Fruit fly (Drosophila melanogaster): ENCODE results near the gene Dad.

Gene Dad

DNA sequence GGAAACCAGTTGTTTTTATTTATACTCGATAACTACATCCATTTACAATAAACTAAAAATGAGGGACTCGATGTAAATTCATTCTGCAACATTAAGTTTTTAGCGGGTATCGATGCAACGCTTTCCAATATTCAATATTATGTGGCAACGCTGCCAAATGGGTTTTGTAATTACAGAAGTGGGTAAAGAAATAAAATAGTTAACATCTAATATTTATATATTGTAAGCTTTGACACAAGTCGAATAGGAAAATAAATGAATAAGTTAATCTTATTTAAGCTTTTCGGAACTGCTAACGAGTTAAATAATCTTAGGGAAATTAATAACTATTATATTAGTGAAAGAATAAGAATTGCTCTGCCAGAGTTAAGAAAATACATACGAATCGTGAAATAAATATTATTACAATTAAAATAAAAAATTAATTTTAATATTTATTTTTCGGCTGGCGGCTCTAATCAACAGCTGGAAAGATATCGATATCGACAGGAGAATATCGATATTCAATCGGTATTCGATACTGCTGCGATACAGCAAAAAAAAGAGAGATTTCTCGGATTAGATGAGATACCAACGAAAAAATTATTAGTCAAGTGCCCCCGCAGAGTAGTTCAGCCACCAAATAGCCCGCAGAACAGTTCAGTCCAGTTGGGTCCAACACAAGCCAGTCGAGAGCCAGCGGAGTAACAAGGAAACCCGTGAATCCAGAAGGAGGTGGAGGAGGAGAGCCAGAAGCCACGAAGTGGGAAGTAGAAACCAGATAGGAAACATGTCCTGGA lies 31.4 kb downstream of the Dad start, which contains the start of gene GckIII:
Gene GckIII, plus strand, starts transcription at position 485 of the 779 bp plus-strand sequence.
- TF ChIP-seq Pif1A (GFP tag; optimal IDR thresholded peaks at IDR 0.05) (no peak), Ets98B (GFP tag; IDR thresholded peaks at IDR 0.05) (no peak), CG34367 (tag; optimal IDR thresholded peaks at IDR 0.05) (no peak), Pif1B (GFP tag; optimal IDR thresholded peaks at IDR 0.05) (no peak), CG13204 (GFP tag; optimal IDR thresholded peaks at IDR 0.05) (no peak)

- TF ChIP-seq CG12605 (GFP tag; IDR thresholded peaks at IDR 0.05): no peak
Observed at dm6 chr3R:17087977-17088618, 34.3 kb downstream of the Dad start, which contains the start of gene cal1. cal1 (plus strand) TSS chr3R:17088280.

DNA sequence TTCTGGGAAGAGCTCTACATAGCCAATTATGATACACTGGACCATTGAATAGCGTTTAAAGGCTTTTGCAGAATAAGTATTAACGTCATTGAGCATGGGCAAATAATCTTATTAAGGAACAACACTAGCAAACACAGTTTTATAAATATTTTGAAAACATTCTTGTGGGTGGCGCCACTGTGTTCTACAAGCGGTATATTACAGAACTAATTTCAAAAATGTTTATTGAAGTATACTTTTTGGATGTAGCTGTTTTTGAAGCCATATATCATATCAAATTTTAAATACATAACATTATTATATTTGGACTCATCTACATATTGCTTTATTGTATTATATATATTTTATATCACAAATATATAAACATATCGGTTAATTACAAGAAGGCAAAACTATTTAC lies 55.1 kb downstream of the Dad start:
- TF ChIP-seq CG17806 (tag; optimal IDR thresholded peaks at IDR 0.05) (no peak), CG15710 (tag; optimal IDR thresholded peaks at IDR 0.05) (no peak), CG8301 (tag; optimal IDR thresholded peaks at IDR 0.05) (no peak), Pif1B (GFP tag; optimal IDR thresholded peaks at IDR 0.05) (no peak), CG32121 (GFP tag; IDR thresholded peaks at IDR 0.05) (no peak), EcR (GFP tag; optimal IDR thresholded peaks at IDR 0.05) (no peak), Pif1A (GFP tag; optimal IDR thresholded peaks at IDR 0.05) (no peak), fd96Ca (GFP tag; IDR thresholded peaks at IDR 0.05) (no peak), CG9948 (tag; optimal IDR thresholded peaks at IDR 0.05) (no peak), rn (GFP tag; IDR thresholded peaks at IDR 0.05) (no peak), CG14655 (GFP tag; optimal IDR thresholded peaks at IDR 0.05) (no peak)

DNA sequence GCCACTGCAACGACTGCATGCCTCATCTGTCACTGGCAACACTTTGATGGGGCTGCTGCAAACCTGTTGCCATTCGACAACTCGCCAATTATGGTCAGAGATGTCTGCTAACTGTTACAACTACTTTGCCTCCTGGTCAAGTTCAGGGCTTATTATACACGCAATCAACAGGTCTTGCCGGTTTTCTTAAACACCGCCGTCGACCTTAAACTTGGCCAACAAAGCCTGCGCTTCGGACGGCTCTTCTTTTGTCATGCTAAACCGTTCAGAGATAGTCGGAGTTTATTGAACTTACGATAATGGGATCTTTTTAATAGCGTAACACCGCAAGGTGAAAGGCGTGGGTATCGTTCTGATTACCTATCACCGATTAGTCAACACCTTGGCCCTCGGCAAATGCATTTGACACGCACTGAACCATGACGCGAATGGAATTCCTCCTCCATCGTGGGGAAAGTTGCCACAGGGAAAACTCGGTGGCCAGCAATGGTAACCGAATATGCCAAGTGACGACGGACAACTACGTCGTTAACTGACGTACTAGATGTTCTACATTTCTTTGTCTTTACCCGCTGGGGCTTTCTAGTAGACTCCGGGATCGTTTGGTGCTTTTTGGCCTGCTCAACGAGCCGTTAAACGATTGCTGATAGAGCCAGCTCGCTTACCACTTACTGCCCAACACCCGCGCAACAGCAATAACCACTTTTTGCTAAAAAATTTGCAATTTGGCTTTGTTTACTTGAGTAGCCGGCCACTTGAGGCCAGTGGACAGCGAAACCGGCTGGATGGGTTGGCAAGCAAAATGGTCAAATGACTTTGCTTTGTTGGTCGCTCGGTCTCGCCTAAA lies 57.3 kb downstream of the Dad start:
- TF ChIP-seq CG12605 (GFP tag; IDR thresholded peaks at IDR 0.05) (no peak), CG34367 (tag; optimal IDR thresholded peaks at IDR 0.05) (no peak), EcR (GFP tag; optimal IDR thresholded peaks at IDR 0.05) (peak; percentile 96)

DNA sequence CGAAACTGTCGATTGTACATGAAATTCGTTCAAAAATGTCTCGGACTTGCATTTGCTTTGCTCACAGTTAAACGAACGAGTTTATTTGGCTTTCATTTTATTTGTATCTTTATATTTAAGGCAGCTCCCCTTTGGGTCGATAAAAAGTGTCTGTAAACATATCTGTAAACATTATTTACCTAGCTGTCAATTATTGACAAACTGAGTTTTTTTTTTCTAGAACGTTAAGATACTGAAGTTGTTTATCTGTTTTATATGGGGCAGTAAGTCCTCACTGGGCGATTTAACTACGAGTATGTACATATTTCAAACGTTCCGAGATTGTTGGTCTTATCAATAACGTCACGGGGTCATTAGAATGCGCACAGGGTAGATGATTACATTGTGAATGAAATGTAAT lies 61.9 kb downstream of the Dad start:
- TF ChIP-seq EcR (GFP tag; optimal IDR thresholded peaks at IDR 0.05) (no peak), D1 (tag; optimal IDR thresholded peaks at IDR 0.05) (no peak), CG34367 (tag; optimal IDR thresholded peaks at IDR 0.05) (no peak), rn (GFP tag; IDR thresholded peaks at IDR 0.05) (no peak), CG8159 (tag; optimal IDR thresholded peaks at IDR 0.05) (no peak), CG4496 (GFP tag; IDR thresholded peaks at IDR 0.05) (no peak), CG17806 (tag; optimal IDR thresholded peaks at IDR 0.05) (no peak), Pif1A (GFP tag; optimal IDR thresholded peaks at IDR 0.05) (no peak)

- TF ChIP-seq CG10348 (GFP tag; IDR thresholded peaks at IDR 0.05): no peak
- peak; percentile 46; the same call in 2 of the 3 replicates for TF ChIP-seq CG4496 (GFP tag; IDR thresholded peaks at IDR 0.05)
- TF ChIP-seq CG8159 (tag; optimal IDR thresholded peaks at IDR 0.05): peak; percentile 43
- no peak for TF ChIP-seq CG14655 (GFP tag; optimal IDR thresholded peaks at IDR 0.05)
- no peak for TF ChIP-seq CG13204 (GFP tag; optimal IDR thresholded peaks at IDR 0.05)
- no peak for TF ChIP-seq CG8301 (tag; optimal IDR thresholded peaks at IDR 0.05)
- TF ChIP-seq CG32121 (GFP tag; IDR thresholded peaks at IDR 0.05): no peak
- no peak for TF ChIP-seq Ets98B (GFP tag; IDR thresholded peaks at IDR 0.05)
- TF ChIP-seq CG17806 (tag; optimal IDR thresholded peaks at IDR 0.05): peak; percentile 14
- TF ChIP-seq D1 (tag; optimal IDR thresholded peaks at IDR 0.05): no peak
- TF ChIP-seq CG12605 (GFP tag; IDR thresholded peaks at IDR 0.05): no peak
- no peak for TF ChIP-seq Pif1B (GFP tag; optimal IDR thresholded peaks at IDR 0.05)
- TF ChIP-seq EcR (GFP tag; optimal IDR thresholded peaks at IDR 0.05): no peak
- TF ChIP-seq fd96Ca (GFP tag; IDR thresholded peaks at IDR 0.05): no peak
- no peak for TF ChIP-seq rn (GFP tag; IDR thresholded peaks at IDR 0.05)
- no peak for TF ChIP-seq gl (tag; optimal IDR thresholded peaks at IDR 0.05)
- no peak for TF ChIP-seq CG34367 (tag; optimal IDR thresholded peaks at IDR 0.05)
- TF ChIP-seq CG9948 (tag; optimal IDR thresholded peaks at IDR 0.05): no peak
- TF ChIP-seq CG15710 (tag; optimal IDR thresholded peaks at IDR 0.05): no peak
- TF ChIP-seq Snoo (tag; optimal IDR thresholded peaks at IDR 0.05): no peak
- TF ChIP-seq Pif1A (GFP tag; optimal IDR thresholded peaks at IDR 0.05): no peak
Observed at dm6 chr3R:17116231-17116630, 62.4 kb downstream of the Dad start.

All from whole organism, pupa.